Fruit fly (Drosophila melanogaster) whole organism, wandering third instar larva: ENCODE data around the gene CG7943.

Experiments
- Abd-B ChIP-seq: fragments of >200 bp; optimal IDR thresholded peaks from 2 replicates; lab custom pipeline; 2017; ENCODE audit warnings: missing biosample characterization, missing genetic modification characterization
- CG32264 ChIP-seq: fragments of 200-800 bp; sonication (Bioruptor generic); optimal IDR thresholded peaks from 2 replicates; lab custom pipeline; 2016; ENCODE audit warnings: missing biosample characterization, missing genetic modification characterization
- OdsH ChIP-seq: fragments of 200-800 bp; sonication (Bioruptor generic); optimal IDR thresholded peaks from 2 replicates; lab custom pipeline; 2016; ENCODE audit warnings: missing biosample characterization, mild to moderate bottlenecking, missing genetic modification characterization
- br ChIP-seq: fragments of 200-800 bp; sonication (Bioruptor generic); optimal IDR thresholded peaks from 2 replicates; lab custom pipeline; 2016; ENCODE audit warnings: missing biosample characterization, missing genetic modification characterization
- h ChIP-seq: fragments of 200-800 bp; sonication (Bioruptor generic); optimal IDR thresholded peaks from 3 replicates; lab custom pipeline; 2016; ENCODE audit warnings: missing biosample characterization, mild to moderate bottlenecking, missing genetic modification characterization
- psq ChIP-seq: fragments of 200-800 bp; sonication (Bioruptor generic); optimal IDR thresholded peaks from 3 replicates; lab custom pipeline; 2017; ENCODE audit warnings: missing biosample characterization, mild to moderate bottlenecking, missing genetic modification characterization, moderate library complexity

- TF ChIP-seq psq (GFP tag; lab: Kevin White, UChicago) (no peak), br (GFP tag; lab: Kevin White, UChicago) (no peak), Abd-B (GFP tag; lab: Kevin White, UChicago) (no peak), h (GFP tag; lab: Kevin White, UChicago) (no peak), OdsH (GFP tag; lab: Kevin White, UChicago) (no peak), CG32264 (no peak)
Observed at dm6 chr3R:30060451-30061153, 14.3 kb downstream of the CG7943 start.
